Worm (Caenorhabditis elegans) whole organism, L2 larva: ENCODE results near the gene Y105C5B.3.

Experiments
- R02D3.7 ChIP-seq: fragments of 150-350 bp; optimal IDR thresholded peaks from 2 replicates; lab custom pipeline; 2014; ENCODE audit warnings: missing biosample characterization, missing genetic modification characterization
- Y55F3AM.14 ChIP-seq: fragments of 200-800 bp; sonication (Bioruptor generic); optimal IDR thresholded peaks from 2 replicates; lab custom pipeline; 2018; ENCODE audit warnings: mild to moderate bottlenecking, missing genetic modification characterization, missing compliant biosample characterization
- alr-1 ChIP-seq: fragments of 150-350 bp; optimal IDR thresholded peaks from 2 replicates; lab custom pipeline; 2014; ENCODE audit warnings: missing biosample characterization, missing genetic modification characterization
- aly-2 ChIP-seq: fragments of 150-350 bp; optimal IDR thresholded peaks from 2 replicates; lab custom pipeline; 2014; ENCODE audit warnings: missing biosample characterization, missing genetic modification characterization
- blmp-1 ChIP-seq: sonication (generic microtip); optimal IDR thresholded peaks from 2 replicates; lab custom pipeline; 2017; ENCODE audit warnings: missing genetic modification characterization, mild to moderate bottlenecking, missing compliant biosample characterization, antibody characterized with exemption, moderate library complexity; ENCODE audit not compliant: insufficient read depth
- ceh-82 ChIP-seq: fragments of 150-350 bp; optimal IDR thresholded peaks from 2 replicates; lab custom pipeline; 2014; ENCODE audit warnings: missing biosample characterization, missing genetic modification characterization
- dmd-4 ChIP-seq: sonication (generic microtip); optimal IDR thresholded peaks from 2 replicates; lab custom pipeline; 2017; ENCODE audit warnings: missing biosample characterization, missing genetic modification characterization
- egl-27 ChIP-seq: sonication (generic microtip); optimal IDR thresholded peaks from 3 replicates; lab custom pipeline; 2017; ENCODE audit warnings: missing biosample characterization, missing genetic modification reagents, missing genetic modification characterization
- elt-1 ChIP-seq: fragments of 150-350 bp; optimal IDR thresholded peaks from 2 replicates; lab custom pipeline; 2014; ENCODE audit warnings: missing biosample characterization, missing genetic modification characterization
- elt-3 ChIP-seq: sonication (generic microtip); optimal IDR thresholded peaks from 2 replicates; lab custom pipeline; 2017; ENCODE audit warnings: missing biosample characterization, missing genetic modification characterization
- lin-11 ChIP-seq: fragments of 150-350 bp; sonication (generic microtip); optimal IDR thresholded peaks from 2 replicates; lab custom pipeline; 2014; ENCODE audit warnings: missing biosample characterization, missing genetic modification characterization, inconsistent platforms, mixed read lengths
- lin-13 ChIP-seq: fragments of 150-350 bp; optimal IDR thresholded peaks from 2 replicates; lab custom pipeline; 2014; ENCODE audit warnings: missing biosample characterization, missing genetic modification reagents, missing genetic modification characterization
- lin-39 ChIP-seq: fragments of 150-350 bp; optimal IDR thresholded peaks from 2 replicates; lab custom pipeline; 2014; ENCODE audit warnings: missing biosample characterization, missing genetic modification reagents, missing genetic modification characterization
- mab-5 ChIP-seq: fragments of 150-350 bp; optimal IDR thresholded peaks from 2 replicates; lab custom pipeline; 2014; ENCODE audit warnings: missing biosample characterization, missing genetic modification characterization
- mbf-1 ChIP-seq: sonication (generic microtip); optimal IDR thresholded peaks from 2 replicates; lab custom pipeline; 2017; ENCODE audit warnings: missing biosample characterization, missing genetic modification characterization
- mdl-1 ChIP-seq, 2 experiments: fragments of 150-350 bp in 1 of 2; sonication (generic microtip) in 1 of 2; optimal IDR thresholded peaks; 2 replicates each; lab custom pipeline; 2017; ENCODE audit warnings: missing biosample characterization in 2 of 2, missing genetic modification characterization in 2 of 2
- nhr-10 ChIP-seq: sonication (generic microtip); optimal IDR thresholded peaks from 2 replicates; lab custom pipeline; 2017; ENCODE audit warnings: missing biosample characterization, missing genetic modification characterization
- nhr-11 ChIP-seq: fragments of 150-350 bp; optimal IDR thresholded peaks from 2 replicates; lab custom pipeline; 2014; ENCODE audit warnings: missing biosample characterization, missing genetic modification characterization
- nhr-12 ChIP-seq: fragments of 150-350 bp; optimal IDR thresholded peaks from 2 replicates; lab custom pipeline; 2014; ENCODE audit warnings: missing biosample characterization, missing genetic modification characterization
- nhr-129 ChIP-seq: fragments of 150-350 bp; optimal IDR thresholded peaks from 2 replicates; lab custom pipeline; 2014; ENCODE audit warnings: missing biosample characterization, missing genetic modification characterization
- nhr-21 ChIP-seq: fragments of 150-350 bp; optimal IDR thresholded peaks from 2 replicates; lab custom pipeline; 2014; ENCODE audit warnings: missing biosample characterization, missing genetic modification characterization
- nhr-237 ChIP-seq: fragments of 150-350 bp; optimal IDR thresholded peaks from 2 replicates; lab custom pipeline; 2014; ENCODE audit warnings: missing biosample characterization, missing genetic modification characterization
- nhr-25 ChIP-seq: fragments of 150-350 bp; sonication (generic microtip); optimal IDR thresholded peaks from 3 replicates; lab custom pipeline; 2014; ENCODE audit warnings: missing biosample characterization, missing genetic modification characterization
- nhr-6 ChIP-seq: fragments of 150-350 bp; optimal IDR thresholded peaks from 2 replicates; lab custom pipeline; 2014; ENCODE audit warnings: missing biosample characterization, missing genetic modification characterization
- nhr-77 ChIP-seq: fragments of 150-350 bp; optimal IDR thresholded peaks from 2 replicates; lab custom pipeline; 2014; ENCODE audit warnings: missing biosample characterization, missing genetic modification characterization
- sem-4 ChIP-seq: fragments of 150-350 bp; optimal IDR thresholded peaks from 2 replicates; lab custom pipeline; 2014; ENCODE audit warnings: missing biosample characterization, missing genetic modification reagents, missing genetic modification characterization
- skn-1 ChIP-seq: sonication (generic microtip); optimal IDR thresholded peaks from 2 replicates; lab custom pipeline; 2017; ENCODE audit warnings: missing biosample characterization, missing genetic modification characterization
- sma-3 ChIP-seq: sonication (generic microtip); optimal IDR thresholded peaks from 2 replicates; lab custom pipeline; 2016; ENCODE audit warnings: missing genetic modification reagents, missing genetic modification characterization, missing compliant biosample characterization
- sma-9 ChIP-seq, 2 experiments: fragments of 150-350 bp in 1 of 2; sonication (generic microtip) in 1 of 2; optimal IDR thresholded peaks; 2 replicates each; lab custom pipeline; 2014 to 2016; ENCODE audit warnings: missing genetic modification characterization in 2 of 2, mild to moderate bottlenecking in 1 of 2, missing biosample characterization in 1 of 2, missing compliant biosample characterization in 1 of 2, missing genetic modification reagents in 1 of 2, moderate library complexity in 1 of 2
- snpc-4 ChIP-seq: fragments of 150-350 bp; optimal IDR thresholded peaks from 2 replicates; lab custom pipeline; 2014; ENCODE audit warnings: missing biosample characterization, missing genetic modification characterization
- unc-39 ChIP-seq: fragments of 150-350 bp; optimal IDR thresholded peaks from 2 replicates; lab custom pipeline; 2014; ENCODE audit warnings: missing biosample characterization, missing genetic modification characterization
- unc-55 ChIP-seq: fragments of 150-350 bp; sonication (generic microtip); optimal IDR thresholded peaks from 3 replicates; lab custom pipeline; 2014; ENCODE audit warnings: missing biosample characterization, missing genetic modification reagents, missing genetic modification characterization
- unc-62 ChIP-seq: fragments of 150-350 bp; optimal IDR thresholded peaks from 2 replicates; lab custom pipeline; 2014; ENCODE audit warnings: missing biosample characterization, missing genetic modification reagents, missing genetic modification characterization
- zag-1 ChIP-seq: fragments of 150-350 bp; optimal IDR thresholded peaks from 2 replicates; lab custom pipeline; 2014; ENCODE audit warnings: missing biosample characterization, missing genetic modification characterization
- ztf-1 ChIP-seq: fragments of 200-800 bp; sonication (Bioruptor generic); conservative IDR thresholded peaks from 2 replicates; pipeline ENCODE4 v1.3.6; 2022; ENCODE audit warnings: missing genetic modification characterization, missing compliant biosample characterization
- ztf-11 ChIP-seq: sonication (generic microtip); optimal IDR thresholded peaks from 2 replicates; lab custom pipeline; 2017; ENCODE audit warnings: missing biosample characterization, missing genetic modification characterization
- ztf-4 ChIP-seq: fragments of 150-350 bp; optimal IDR thresholded peaks from 2 replicates; lab custom pipeline; 2014; ENCODE audit warnings: missing biosample characterization, missing genetic modification characterization

Gene Y105C5B.3

DNA sequence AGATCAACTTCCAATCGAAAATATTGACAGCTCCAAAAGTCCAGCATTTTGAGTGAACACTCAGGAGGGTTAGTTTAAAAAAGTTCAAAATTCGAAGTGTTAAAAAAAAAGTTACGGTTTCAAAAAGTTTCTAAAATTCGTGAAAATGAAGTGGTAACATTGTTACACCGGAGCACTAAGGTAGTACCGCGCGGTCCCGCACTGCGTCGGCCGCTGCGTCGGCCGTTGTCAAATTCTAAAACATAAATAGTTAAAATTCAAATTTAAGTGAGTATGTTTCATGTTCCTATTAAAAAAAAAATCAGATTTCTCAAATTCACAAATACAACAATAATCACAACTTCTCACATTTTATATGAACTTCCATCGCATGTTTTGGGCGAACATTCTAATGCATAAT is 15.7 kb upstream of the Y105C5B.3 start:
- TF ChIP-seq nhr-6 (tag; lab: Kevin White, UChicago) = no peak
- TF ChIP-seq lin-13 (GFP tag; lab: Kevin White, UChicago) = no peak
- TF ChIP-seq elt-1 (tag; lab: Kevin White, UChicago) = no peak
- TF ChIP-seq skn-1 (tag; lab: Kevin White, UChicago) = no peak
- no peak for TF ChIP-seq ztf-11 (tag; lab: Kevin White, UChicago)
- TF ChIP-seq nhr-21 = no peak
- TF ChIP-seq alr-1 = no peak

DNA sequence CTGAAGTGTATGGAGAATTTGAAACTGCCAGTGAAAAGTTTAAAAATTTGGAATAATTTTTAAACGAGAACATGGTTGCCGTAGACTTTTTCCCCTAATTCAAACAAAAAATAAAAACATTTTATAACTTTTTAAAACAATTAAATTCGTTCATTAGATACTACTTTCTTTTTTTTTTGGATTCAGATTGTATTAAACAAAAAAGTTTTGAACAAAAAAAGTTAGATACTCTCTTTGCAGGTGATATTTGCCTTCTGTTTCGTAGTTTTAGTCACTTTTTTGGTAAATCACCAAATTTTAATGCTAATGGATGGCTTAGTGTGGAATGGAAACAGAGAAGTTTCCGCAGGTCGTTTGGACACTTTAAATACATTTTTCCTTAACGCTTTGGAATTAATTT is 13.7 kb upstream of the Y105C5B.3 start, which contains the start of gene Y105C5B.1:
Gene Y105C5B.1, plus strand, starts transcription at position 301 of the 400 bp plus-strand sequence.
- TF ChIP-seq ztf-1 (no peak), unc-62 (GFP tag; lab: Kevin White, UChicago) (no peak)

DNA sequence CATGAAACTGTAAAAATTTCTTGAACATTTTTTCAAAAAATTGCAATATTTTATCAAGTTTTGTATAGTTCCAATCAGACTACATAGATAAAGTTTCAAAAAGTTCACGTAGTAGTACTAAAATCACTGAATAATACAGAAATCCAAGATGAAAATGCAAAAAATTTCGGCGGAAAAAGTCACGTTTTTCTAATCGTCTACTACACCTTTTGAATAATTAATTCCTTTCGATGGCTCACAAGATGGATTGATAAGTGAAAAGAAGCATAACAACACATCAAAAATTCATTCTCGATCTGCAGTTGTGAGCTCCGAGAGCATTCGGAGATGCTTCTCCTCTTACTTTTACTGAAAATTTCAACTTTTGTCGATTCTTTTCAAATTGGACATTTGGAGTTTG is 11.4 kb upstream of the Y105C5B.3 start, which contains the start of gene gcy-25:
Gene gcy-25, plus strand, starts transcription at position 301 of the 400 bp plus-strand sequence.
- TF ChIP-seq mab-5 (no peak), unc-55 (GFP tag; lab: Kevin White, UChicago) (no peak), mdl-1 (tag; optimal IDR thresholded peaks at IDR 0.05; lab: Kevin White, UChicago) (no peak), nhr-6 (tag; lab: Kevin White, UChicago) (no peak), sem-4 (tag; lab: Kevin White, UChicago) (no peak), R02D3.7 (tag; lab: Kevin White, UChicago) (no peak), zag-1 (tag; lab: Kevin White, UChicago) (no peak), nhr-12 (tag; lab: Kevin White, UChicago) (no peak), egl-27 (no peak), Y55F3AM.14 (no peak), elt-1 (tag; lab: Kevin White, UChicago) (no peak), ztf-4 (no peak), lin-11 (no peak), nhr-77 (no peak), ceh-82 (tag; lab: Kevin White, UChicago) (no peak), nhr-129 (tag; lab: Kevin White, UChicago) (no peak), dmd-4 (tag; lab: Kevin White, UChicago) (no peak)

DNA sequence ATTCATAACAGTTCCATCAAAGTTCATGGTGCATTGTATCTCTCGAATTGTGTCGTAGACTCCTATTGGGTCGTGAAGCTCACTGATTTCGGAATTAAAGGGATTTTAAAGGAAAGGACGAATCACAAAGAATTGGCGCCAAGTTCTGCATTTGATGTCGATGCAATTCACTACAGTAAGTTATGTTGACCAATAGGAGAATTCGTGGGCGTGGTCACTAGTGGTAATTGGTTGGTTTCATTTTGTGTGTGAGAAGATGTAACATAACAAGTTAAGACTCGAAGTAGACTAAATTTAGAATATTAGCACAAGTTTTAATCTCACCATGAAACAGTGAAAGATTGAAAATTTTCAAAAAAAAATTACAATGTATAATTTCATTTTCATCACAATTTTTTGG is 5.8 kb upstream of the Y105C5B.3 start:
- TF ChIP-seq sma-9 (GFP tag; optimal IDR thresholded peaks at IDR 0.05; lab: Kevin White, UChicago) (no peak), sma-9 (tag; optimal IDR thresholded peaks at IDR 0.05; lab: Kevin White, UChicago) (no peak), unc-62 (GFP tag; lab: Kevin White, UChicago) (no peak), mbf-1 (tag; lab: Kevin White, UChicago) (no peak), elt-3 (tag; lab: Kevin White, UChicago) (no peak), unc-39 (no peak), dmd-4 (tag; lab: Kevin White, UChicago) (no peak), aly-2 (tag; lab: Kevin White, UChicago) (no peak), nhr-237 (tag; lab: Kevin White, UChicago) (no peak), nhr-10 (tag; lab: Kevin White, UChicago) (no peak), zag-1 (tag; lab: Kevin White, UChicago) (no peak), elt-1 (tag; lab: Kevin White, UChicago) (no peak), snpc-4 (no peak), nhr-25 (no peak), R02D3.7 (tag; lab: Kevin White, UChicago) (no peak), lin-39 (no peak), blmp-1 (tag; lab: Kevin White, UChicago) (no peak)
- TF ChIP-seq, all 48 proteins: peak for 0

DNA sequence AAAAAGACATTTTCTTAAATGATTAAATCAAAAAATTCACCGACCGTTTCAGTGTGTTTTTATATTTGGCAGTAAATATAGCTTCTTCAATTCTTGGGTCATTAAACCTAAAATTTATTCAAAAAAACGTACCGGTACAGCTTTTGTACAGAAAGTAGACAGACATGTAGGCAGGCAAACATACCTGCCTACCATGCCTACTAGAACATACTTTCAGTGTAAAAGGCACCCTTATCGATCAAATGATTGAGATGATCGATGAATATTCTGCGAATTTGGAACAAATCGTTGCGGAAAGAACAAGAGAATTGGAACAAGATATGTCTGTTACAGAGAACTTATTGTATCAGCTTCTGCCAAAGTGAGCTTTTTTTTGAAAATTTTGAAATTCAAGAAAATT is 3.9 kb upstream of the Y105C5B.3 start:
- TF ChIP-seq elt-1 (tag; lab: Kevin White, UChicago) (no peak), sma-3 (no peak), elt-3 (tag; lab: Kevin White, UChicago) (no peak), nhr-11 (tag; lab: Kevin White, UChicago) (no peak), sma-9 (GFP tag; optimal IDR thresholded peaks at IDR 0.05; lab: Kevin White, UChicago) (no peak), sma-9 (tag; optimal IDR thresholded peaks at IDR 0.05; lab: Kevin White, UChicago) (no peak)
- TF ChIP-seq, all 48 proteins: peak for 0
